Worm (Caenorhabditis elegans): Measurements from ENCODE around the gene ttbk-7.

ce11 chrV:12875850-12876249 lies 19.8 kb downstream of the ttbk-7 start:
- TF ChIP-seq F57C9.4 (tag; optimal IDR thresholded peaks at IDR 0.05) (no peak), dpl-1 (GFP tag; optimal IDR thresholded peaks at IDR 0.05) (no peak), unc-130 (GFP tag; optimal IDR thresholded peaks at IDR 0.05) (no peak)

Measured in whole organism, young adult.